Fruit fly (Drosophila melanogaster) whole organism, embryonic: ENCODE results near the gene GCC88.

Source experiments
- Bdp1 ChIP-seq: fragments of 200-800 bp; sonication (Bioruptor generic); optimal IDR thresholded peaks from 3 replicates; lab custom pipeline; 2016; ENCODE audit warnings: missing biosample characterization, missing genetic modification characterization
- Blimp-1 ChIP-seq: fragments of 200-800 bp; sonication (Bioruptor generic); optimal IDR thresholded peaks from 3 replicates; lab custom pipeline; 2018; ENCODE audit warnings: missing biosample characterization, missing genetic modification characterization, mild to moderate bottlenecking, moderate library complexity, missing genetic modification reagents
- CG10147 ChIP-seq: fragments of 200-800 bp; sonication (Bioruptor generic); optimal IDR thresholded peaks from 2 replicates; lab custom pipeline; 2019; ENCODE audit warnings: missing biosample characterization, mild to moderate bottlenecking, missing genetic modification characterization, moderate library complexity
- CG10209 ChIP-seq: fragments of 200-800 bp; sonication (Bioruptor generic); optimal IDR thresholded peaks from 3 replicates; lab custom pipeline; 2017; ENCODE audit warnings: missing biosample characterization, mild to moderate bottlenecking, missing genetic modification characterization, missing genetic modification reagents
- CG10274 ChIP-seq: fragments of 200-800 bp; sonication (Bioruptor generic); optimal IDR thresholded peaks from 3 replicates; lab custom pipeline; 2017; ENCODE audit warnings: missing biosample characterization, mild to moderate bottlenecking, missing genetic modification characterization
- CG12391 ChIP-seq: fragments of 200-800 bp; sonication (Bioruptor generic); optimal IDR thresholded peaks from 3 replicates; lab custom pipeline; 2018; ENCODE audit warnings: missing biosample characterization, mild to moderate bottlenecking, missing genetic modification characterization, moderate library complexity
- CG14441 ChIP-seq: fragments of 200-800 bp; sonication (Bioruptor generic); IDR thresholded peaks from 2 replicates; pipeline ENCODE4 v1.3.6; 2022; ENCODE audit warnings: missing biosample characterization, missing genetic modification characterization
- CG15696 ChIP-seq: fragments of 200-800 bp; sonication (Bioruptor generic); optimal IDR thresholded peaks from 2 replicates; lab custom pipeline; 2019; ENCODE audit warnings: missing biosample characterization, mild to moderate bottlenecking, missing genetic modification characterization, moderate library complexity
- CG16813 ChIP-seq: fragments of 200-800 bp; sonication (Bioruptor generic); IDR thresholded peaks from 3 replicates; pipeline ENCODE4 v1.3.6; 2022; ENCODE audit warnings: missing biosample characterization, missing genetic modification characterization; ENCODE audit not compliant: partially characterized antibody
- CG17568 ChIP-seq: fragments of 200-800 bp; sonication (Bioruptor generic); optimal IDR thresholded peaks from 2 replicates; lab custom pipeline; 2018; ENCODE audit warnings: missing biosample characterization, mild to moderate bottlenecking, missing genetic modification characterization, moderate library complexity
- CG17802 ChIP-seq: fragments of 200-800 bp; sonication (Bioruptor generic); optimal IDR thresholded peaks from 2 replicates; lab custom pipeline; 2018; ENCODE audit warnings: missing biosample characterization, mild to moderate bottlenecking, missing genetic modification characterization, moderate library complexity
- CG18476 ChIP-seq: fragments of 200-800 bp; sonication (Bioruptor generic); optimal IDR thresholded peaks from 2 replicates; lab custom pipeline; 2016; ENCODE audit warnings: missing biosample characterization, mild to moderate bottlenecking, missing genetic modification characterization
- CG2116 ChIP-seq: fragments of 200-800 bp; sonication (Bioruptor generic); optimal IDR thresholded peaks from 3 replicates; lab custom pipeline; 2018; ENCODE audit warnings: missing biosample characterization, mild to moderate bottlenecking, missing genetic modification characterization
- CG30020 ChIP-seq: fragments of 200-800 bp; optimal IDR thresholded peaks from 2 replicates; lab custom pipeline; 2019; ENCODE audit warnings: missing biosample characterization, mild to moderate bottlenecking, missing genetic modification characterization, moderate library complexity
- CG3847 ChIP-seq: fragments of 200-800 bp; sonication (Bioruptor generic); IDR thresholded peaks from 2 replicates; pipeline ENCODE4 v1.3.6; 2022; ENCODE audit warnings: missing biosample characterization, missing genetic modification characterization
- CG4707 ChIP-seq: fragments of 200-800 bp; sonication (Bioruptor generic); optimal IDR thresholded peaks from 2 replicates; lab custom pipeline; 2018; ENCODE audit warnings: missing biosample characterization, mild to moderate bottlenecking, missing genetic modification characterization, moderate library complexity
- CG7372 ChIP-seq: fragments of 200-800 bp; sonication (Bioruptor generic); IDR thresholded peaks from 2 replicates; pipeline ENCODE4 v1.3.6; 2022; ENCODE audit warnings: missing biosample characterization, missing genetic modification characterization
- CG8924 ChIP-seq: fragments of 200-800 bp; optimal IDR thresholded peaks from 3 replicates; lab custom pipeline; 2019; ENCODE audit warnings: missing biosample characterization, mild to moderate bottlenecking, missing genetic modification characterization, moderate library complexity
- CG9437 ChIP-seq: fragments of 200-800 bp; sonication (Bioruptor generic); optimal IDR thresholded peaks from 2 replicates; lab custom pipeline; 2018; ENCODE audit warnings: missing biosample characterization, mild to moderate bottlenecking, missing genetic modification characterization
- CkIIα-i1 ChIP-seq: fragments of 200-800 bp; sonication (Bioruptor generic); IDR thresholded peaks from 2 replicates; pipeline ENCODE4 v1.3.6; 2022; ENCODE audit warnings: missing biosample characterization, missing genetic modification characterization
- Dad ChIP-seq: fragments of 200-800 bp; sonication (Bioruptor generic); optimal IDR thresholded peaks from 3 replicates; lab custom pipeline; 2016; ENCODE audit warnings: missing biosample characterization, missing genetic modification characterization
- E2f2 ChIP-seq: fragments of 200-800 bp; sonication (Bioruptor generic); IDR thresholded peaks from 2 replicates; pipeline ENCODE4 v1.3.6; 2022; ENCODE audit warnings: missing biosample characterization, missing genetic modification characterization
- Eip74EF ChIP-seq, 2 experiments: fragments of 200-800 bp in 1 of 2; fragments of >200 bp in 1 of 2; sonication (Bioruptor generic) in 1 of 2; optimal IDR thresholded peaks; 2 replicates each; lab custom pipeline; 2017 to 2019; ENCODE audit warnings: missing biosample characterization in 2 of 2, missing genetic modification characterization in 2 of 2, mild to moderate bottlenecking in 1 of 2, moderate library complexity in 1 of 2
- HLH3B ChIP-seq: fragments of 200-800 bp; sonication (Bioruptor generic); IDR thresholded peaks from 2 replicates; pipeline ENCODE4 v1.3.6; 2022; ENCODE audit warnings: missing biosample characterization, missing genetic modification characterization
- Hey ChIP-seq: fragments of 200-800 bp; sonication (Bioruptor generic); optimal IDR thresholded peaks from 3 replicates; lab custom pipeline; 2018; ENCODE audit warnings: missing biosample characterization, mild to moderate bottlenecking, missing genetic modification characterization
- Pdp1 ChIP-seq, 2 experiments: fragments of 200-800 bp; sonication (Bioruptor generic); optimal IDR thresholded peaks; 3 replicates each; lab custom pipeline; 2016; ENCODE audit warnings: missing biosample characterization in 2 of 2, missing genetic modification characterization in 2 of 2, mild to moderate bottlenecking in 1 of 2, moderate library complexity in 1 of 2
- Ravus ChIP-seq: fragments of 200-800 bp; sonication (Bioruptor generic); IDR thresholded peaks from 2 replicates; pipeline ENCODE4 v1.3.6; 2022; ENCODE audit warnings: missing biosample characterization, missing genetic modification characterization
- Scr ChIP-seq: fragments of 200-800 bp; sonication (Bioruptor generic); IDR thresholded peaks from 2 replicates; pipeline ENCODE4 v1.3.6; 2022; ENCODE audit warnings: missing biosample characterization, missing genetic modification characterization; ENCODE audit not compliant: partially characterized antibody
- Taf1 ChIP-seq: fragments of 200-800 bp; sonication (Bioruptor generic); IDR thresholded peaks from 2 replicates; pipeline ENCODE4 v1.3.6; 2022; ENCODE audit warnings: missing biosample characterization, missing genetic modification characterization
- Vsx1 ChIP-seq: fragments of 200-800 bp; sonication (Bioruptor generic); optimal IDR thresholded peaks from 2 replicates; lab custom pipeline; 2017; ENCODE audit warnings: missing biosample characterization, mild to moderate bottlenecking, missing genetic modification characterization, missing genetic modification reagents
- al ChIP-seq: fragments of 200-800 bp; sonication (Bioruptor generic); IDR thresholded peaks from 2 replicates; pipeline ENCODE4 v1.3.6; 2022; ENCODE audit warnings: missing biosample characterization, missing genetic modification characterization
- az2 ChIP-seq: fragments of 200-800 bp; sonication (Bioruptor generic); optimal IDR thresholded peaks from 3 replicates; lab custom pipeline; 2016; ENCODE audit warnings: missing biosample characterization, missing genetic modification characterization
- bbx ChIP-seq: fragments of 200-800 bp; sonication (Bioruptor generic); IDR thresholded peaks from 2 replicates; pipeline ENCODE4 v1.3.6; 2022; ENCODE audit warnings: missing biosample characterization, missing genetic modification characterization; ENCODE audit not compliant: partially characterized antibody
- cas ChIP-seq: fragments of 200-800 bp; sonication (Bioruptor generic); IDR thresholded peaks from 2 replicates; pipeline ENCODE4 v1.3.6; 2022; ENCODE audit warnings: missing biosample characterization, missing genetic modification characterization
- caup ChIP-seq: fragments of 200-800 bp; sonication (Bioruptor generic); optimal IDR thresholded peaks from 3 replicates; lab custom pipeline; 2017; ENCODE audit warnings: missing biosample characterization, mild to moderate bottlenecking, missing genetic modification characterization, moderate library complexity; ENCODE audit not compliant: severe bottlenecking
- dm ChIP-seq: fragments of 200-800 bp; sonication (Bioruptor generic); optimal IDR thresholded peaks from 3 replicates; lab custom pipeline; 2016; ENCODE audit warnings: missing biosample characterization, missing genetic modification characterization
- dysf ChIP-seq: fragments of 200-800 bp; sonication (Bioruptor generic); IDR thresholded peaks from 3 replicates; pipeline ENCODE4 v1.3.6; 2022; ENCODE audit warnings: missing biosample characterization, missing genetic modification characterization
- esg ChIP-seq: fragments of 200-800 bp; sonication (Bioruptor generic); conservative IDR thresholded peaks from 2 replicates; pipeline ENCODE4 v1.3.6; 2022; ENCODE audit warnings: missing biosample characterization, missing genetic modification characterization
- gce ChIP-seq: fragments of 200-800 bp; sonication (Bioruptor generic); IDR thresholded peaks from 3 replicates; pipeline ENCODE4 v1.3.6; 2022; ENCODE audit warnings: missing biosample characterization, missing genetic modification characterization
- grn ChIP-seq: fragments of 200-800 bp; sonication (Bioruptor generic); optimal IDR thresholded peaks from 3 replicates; lab custom pipeline; 2017; ENCODE audit warnings: missing biosample characterization, missing genetic modification characterization
- mam ChIP-seq: fragments of 200-800 bp; sonication (Bioruptor generic); optimal IDR thresholded peaks from 3 replicates; lab custom pipeline; 2016; ENCODE audit warnings: missing biosample characterization, missing genetic modification characterization
- peb ChIP-seq: fragments of 200-800 bp; sonication (Bioruptor generic); IDR thresholded peaks from 2 replicates; pipeline ENCODE4 v1.3.6; 2022; ENCODE audit warnings: missing biosample characterization, missing genetic modification characterization
- tgo ChIP-seq: fragments of 200-800 bp; sonication (Bioruptor generic); IDR thresholded peaks from 3 replicates; pipeline ENCODE4 v1.3.6; 2022; ENCODE audit warnings: missing biosample characterization, missing genetic modification characterization
- wek ChIP-seq: fragments of 200-800 bp; sonication (Bioruptor generic); optimal IDR thresholded peaks from 3 replicates; lab custom pipeline; 2018; ENCODE audit warnings: missing biosample characterization, mild to moderate bottlenecking, missing genetic modification characterization, moderate library complexity
- z ChIP-seq: fragments of 200-800 bp; sonication (Bioruptor generic); IDR thresholded peaks from 3 replicates; pipeline ENCODE4 v1.3.6; 2022; ENCODE audit warnings: missing biosample characterization, missing genetic modification characterization
- zf30C ChIP-seq: fragments of 200-800 bp; sonication (Bioruptor generic); optimal IDR thresholded peaks from 3 replicates; lab custom pipeline; 2018; ENCODE audit warnings: missing biosample characterization, mild to moderate bottlenecking, missing genetic modification characterization

Gene GCC88

dm6 chr3R:11211291-11212061 is 18.9 kb downstream of the GCC88 start (continued):
- TF ChIP-seq CG14441 (GFP tag; lab: Robert Waterston, UW) (peak; percentile 83), Pdp1 (GFP tag; optimal IDR thresholded peaks at IDR 0.05; lab: Kevin White, UChicago) (peak; percentile 74 to 81), grn (GFP tag; lab: Kevin White, UChicago) (no peak), CG7372 (GFP tag; lab: Robert Waterston, UW) (peak; percentile 55; the same call in 1 of the 2 replicates), Hey (tag; lab: Kevin White, UChicago) (peak; percentile 69), al (GFP tag; lab: Robert Waterston, UW) (peak; percentile 76), CG2116 (GFP tag; lab: Kevin White, UChicago) (peak; percentile 18), Dad (GFP tag; lab: Kevin White, UChicago) (peak; percentile 47), HLH3B (GFP tag; lab: Robert Waterston, UW) (peak; percentile 74)
- TF ChIP-seq, all 482 proteins: peak for 359

DNA sequence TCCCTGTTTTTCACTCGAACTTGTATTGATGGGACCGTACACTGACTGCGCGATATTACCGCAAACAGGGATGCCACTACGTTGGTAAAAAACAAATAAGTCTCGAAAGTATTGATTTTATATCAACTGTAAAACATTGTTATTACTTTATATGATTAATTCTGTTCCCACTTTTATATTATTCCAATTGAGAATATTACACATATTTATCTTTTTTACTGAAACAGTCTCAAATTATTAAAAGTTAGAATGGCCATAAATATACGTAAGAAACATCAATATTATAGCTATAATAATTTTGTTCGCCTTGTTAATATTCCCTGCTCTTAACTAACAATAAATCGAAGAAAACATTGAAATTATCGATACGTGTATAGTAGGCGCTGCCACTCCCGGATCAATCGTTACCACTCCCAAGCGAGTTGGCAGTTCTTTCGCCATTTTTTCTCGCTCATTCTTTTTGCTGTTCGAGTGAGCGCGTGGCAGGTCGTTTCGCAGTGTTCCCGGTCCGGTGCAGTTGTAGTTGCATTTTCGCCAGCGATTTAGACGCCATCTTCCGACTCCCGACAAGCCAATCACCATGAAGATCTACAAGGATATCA is 20.5 kb downstream of the GCC88 start, which contains the start of the genes SdhC and Tctp:
TSS of gene SdhC (minus strand) at position 49 of the 602 bp plus-strand sequence.
TSS of gene Tctp (plus strand) at position 447 of the 602 bp plus-strand sequence.
- TF ChIP-seq Scr: peak; percentile 64
- peak; percentile 38 for TF ChIP-seq CG18476 (GFP tag; lab: Kevin White, UChicago)
- TF ChIP-seq wek (GFP tag; lab: Kevin White, UChicago): no peak
- TF ChIP-seq CG17568: no peak
- peak; percentile 64 for TF ChIP-seq CG30020
- peak; percentile 42 for TF ChIP-seq Blimp-1 (GFP tag; lab: Kevin White, UChicago)
- TF ChIP-seq Ravus (GFP tag; lab: Robert Waterston, UW): no peak
- TF ChIP-seq dm (GFP tag; lab: Kevin White, UChicago): peak; percentile 68
- TF ChIP-seq CG15696: peak; percentile 57
- TF ChIP-seq tgo (GFP tag; lab: Robert Waterston, UW): no peak
- TF ChIP-seq az2 (GFP tag; lab: Kevin White, UChicago): peak; percentile 46
- peak; percentile 77 for TF ChIP-seq CG12391 (tag; lab: Kevin White, UChicago)
- peak; percentile 6 for TF ChIP-seq CG10147 (GFP tag; lab: Kevin White, UChicago)
- 0 out of 2 replicates have a peak, but pooled peaks have one; percentile 18 for TF ChIP-seq E2f2 (GFP tag; lab: Robert Waterston, UW)
- TF ChIP-seq zf30C (GFP tag; lab: Kevin White, UChicago): no peak
- peak in 1 of 2 experiments; percentile 35 for TF ChIP-seq Eip74EF (GFP tag; optimal IDR thresholded peaks at IDR 0.05; lab: Kevin White, UChicago)
- TF ChIP-seq CG4707: no peak
- TF ChIP-seq CG10274 (GFP tag; lab: Kevin White, UChicago): no peak
- 0 out of 2 replicates have a peak, but pooled peaks have one; percentile 7 for TF ChIP-seq peb (GFP tag; lab: Robert Waterston, UW)
- TF ChIP-seq Bdp1 (GFP tag; lab: Kevin White, UChicago): no peak
- TF ChIP-seq CG17802 (tag; lab: Kevin White, UChicago): peak; percentile 6
- peak; percentile 12 for TF ChIP-seq CG10209 (GFP tag; lab: Kevin White, UChicago)
- TF ChIP-seq CG16813 (GFP tag; lab: Robert Waterston, UW): peak; percentile 20; the same call in 1 of the 3 replicates
- no peak for TF ChIP-seq CkIIα-i1 (GFP tag; lab: Robert Waterston, UW)
- no peak for TF ChIP-seq esg
- peak; percentile 46 for TF ChIP-seq CG8924 (tag; lab: Kevin White, UChicago)
- peak; percentile 20 for TF ChIP-seq caup (GFP tag; lab: Kevin White, UChicago)
- TF ChIP-seq z: no peak
- TF ChIP-seq Taf1 (GFP tag; lab: Robert Waterston, UW): no peak
- peak; percentile 47 for TF ChIP-seq mam (GFP tag; lab: Kevin White, UChicago)
- TF ChIP-seq CG3847 (GFP tag; lab: Robert Waterston, UW): peak; percentile 28; the same call in 1 of the 2 replicates
- peak; percentile 36 for TF ChIP-seq CG9437
- peak; percentile 56 for TF ChIP-seq bbx (GFP tag; lab: Robert Waterston, UW)
- peak; percentile 24 for TF ChIP-seq Vsx1 (GFP tag; lab: Kevin White, UChicago)
- TF ChIP-seq cas (GFP tag; lab: Robert Waterston, UW): no peak
- no peak for TF ChIP-seq gce (GFP tag; lab: Robert Waterston, UW)
- no peak for TF ChIP-seq dysf (GFP tag; lab: Robert Waterston, UW)
